Fruit fly (Drosophila melanogaster) whole organism, prepupa: ENCODE results near the gene zye.

Source experiments
- Blimp-1 ChIP-seq: fragments of 200-800 bp; sonication (Bioruptor generic); optimal IDR thresholded peaks from 3 replicates; lab custom pipeline; 2017; ENCODE audit warnings: missing biosample characterization, missing genetic modification characterization, mild to moderate bottlenecking, moderate library complexity, missing genetic modification reagents
- CG15336 ChIP-seq: fragments of 200-800 bp; sonication (Bioruptor generic); IDR thresholded peaks from 2 replicates; pipeline ENCODE4 v1.3.6; 2022; ENCODE audit warnings: missing biosample characterization, missing genetic modification characterization
- CG34406 ChIP-seq: fragments of 200-800 bp; sonication (Bioruptor generic); optimal IDR thresholded peaks from 3 replicates; lab custom pipeline; 2016; ENCODE audit warnings: missing biosample characterization, missing genetic modification characterization
- CG3919 ChIP-seq: fragments of 200-800 bp; sonication (Bioruptor generic); optimal IDR thresholded peaks from 3 replicates; lab custom pipeline; 2016; ENCODE audit warnings: missing biosample characterization, missing genetic modification characterization
- Hr39 ChIP-seq: fragments of 200-800 bp; sonication (Bioruptor generic); optimal IDR thresholded peaks from 2 replicates; lab custom pipeline; 2016; ENCODE audit warnings: missing biosample characterization, missing genetic modification characterization
- OdsH ChIP-seq: fragments of 200-800 bp; sonication (Bioruptor generic); optimal IDR thresholded peaks from 3 replicates; lab custom pipeline; 2016; ENCODE audit warnings: missing biosample characterization, missing genetic modification characterization
- cyc ChIP-seq: fragments of 200-800 bp; sonication (Bioruptor generic); optimal IDR thresholded peaks from 3 replicates; lab custom pipeline; 2016; ENCODE audit warnings: missing biosample characterization, missing genetic modification characterization
- fd85E ChIP-seq: fragments of 200-800 bp; sonication (Bioruptor generic); optimal IDR thresholded peaks from 3 replicates; lab custom pipeline; 2016; ENCODE audit warnings: missing biosample characterization, missing genetic modification characterization
- lz ChIP-seq: fragments of 200-800 bp; sonication (Bioruptor generic); optimal IDR thresholded peaks from 3 replicates; lab custom pipeline; 2016; ENCODE audit warnings: missing biosample characterization, missing genetic modification characterization

- TF ChIP-seq CG15336 (GFP tag; lab: Robert Waterston, UW) (no peak), Blimp-1 (peak; percentile 60), Hr39 (GFP tag; lab: Kevin White, UChicago) (no peak), cyc (GFP tag; lab: Kevin White, UChicago) (no peak), OdsH (GFP tag; lab: Kevin White, UChicago) (no peak), lz (GFP tag; lab: Kevin White, UChicago) (no peak), CG3919 (no peak), CG34406 (GFP tag; lab: Kevin White, UChicago) (peak; percentile 32), fd85E (GFP tag; lab: Kevin White, UChicago) (no peak)
Observed at dm6 chr3L:20447957-20448356, 34.6 kb downstream of the zye start.
